Fruit fly (Drosophila melanogaster) whole organism, embryonic: ENCODE results near the gene Targ1.
A peak's percentile ranks its signal among the peaks of the same experiment; 100 is the strongest.

ENCODE experiments used
- Ada2b ChIP-seq: fragments of 200-800 bp; sonication (Bioruptor generic); IDR thresholded peaks from 2 replicates; pipeline ENCODE4 v1.3.6; 2022; ENCODE audit warnings: missing biosample characterization, missing genetic modification characterization
- Adf1 ChIP-seq: fragments of 200-800 bp; sonication (Bioruptor generic); IDR thresholded peaks from 2 replicates; pipeline ENCODE4 v1.3.6; 2022; ENCODE audit warnings: missing biosample characterization, missing genetic modification characterization
- Bgb ChIP-seq: fragments of 200-800 bp; sonication (Bioruptor generic); IDR thresholded peaks from 2 replicates; pipeline ENCODE4 v1.3.6; 2022; ENCODE audit warnings: missing biosample characterization, missing genetic modification characterization; ENCODE audit not compliant: partially characterized antibody
- CG10654 ChIP-seq: fragments of 200-800 bp; sonication (Bioruptor generic); optimal IDR thresholded peaks from 2 replicates; lab custom pipeline; 2016; ENCODE audit warnings: missing biosample characterization, missing genetic modification characterization
- CG11504 ChIP-seq: fragments of 200-800 bp; sonication (Bioruptor generic); optimal IDR thresholded peaks from 3 replicates; lab custom pipeline; 2019; ENCODE audit warnings: missing biosample characterization, mild to moderate bottlenecking, missing genetic modification characterization, moderate library complexity
- CG13123 ChIP-seq: fragments of 200-800 bp; sonication (Bioruptor generic); optimal IDR thresholded peaks from 2 replicates; lab custom pipeline; 2016; ENCODE audit warnings: missing biosample characterization, missing genetic modification characterization
- CG13894 ChIP-seq: fragments of 200-800 bp; sonication (Bioruptor generic); optimal IDR thresholded peaks from 3 replicates; lab custom pipeline; 2018; ENCODE audit warnings: missing biosample characterization, mild to moderate bottlenecking, missing genetic modification characterization, moderate library complexity
- CG1602 ChIP-seq: fragments of 200-800 bp; sonication (Bioruptor generic); optimal IDR thresholded peaks from 3 replicates; lab custom pipeline; 2016; ENCODE audit warnings: missing biosample characterization, missing genetic modification characterization
- CG16779 ChIP-seq: fragments of 200-800 bp; sonication (Bioruptor generic); IDR thresholded peaks from 2 replicates; pipeline ENCODE4 v1.3.6; 2022; ENCODE audit warnings: missing biosample characterization, missing genetic modification characterization
- CG16813 ChIP-seq: fragments of 200-800 bp; sonication (Bioruptor generic); IDR thresholded peaks from 3 replicates; pipeline ENCODE4 v1.3.6; 2022; ENCODE audit warnings: missing biosample characterization, missing genetic modification characterization; ENCODE audit not compliant: partially characterized antibody
- CG18599 ChIP-seq: fragments of 200-800 bp; sonication (Bioruptor generic); optimal IDR thresholded peaks from 3 replicates; lab custom pipeline; 2017; ENCODE audit warnings: missing biosample characterization, missing genetic modification characterization, mild to moderate bottlenecking, moderate library complexity, missing genetic modification reagents
- CG3065 ChIP-seq: fragments of 200-800 bp; sonication (Bioruptor generic); optimal IDR thresholded peaks from 2 replicates; lab custom pipeline; 2016; ENCODE audit warnings: missing biosample characterization, missing genetic modification characterization
- CG3407 ChIP-seq: fragments of 200-800 bp; sonication (Bioruptor generic); optimal IDR thresholded peaks from 2 replicates; lab custom pipeline; 2018; ENCODE audit warnings: missing biosample characterization, mild to moderate bottlenecking, missing genetic modification characterization
- CG4328 ChIP-seq: fragments of 200-800 bp; sonication (Bioruptor generic); optimal IDR thresholded peaks from 3 replicates; lab custom pipeline; 2017; ENCODE audit warnings: missing biosample characterization, missing genetic modification reagents, missing genetic modification characterization
- CG4820 ChIP-seq: fragments of 200-800 bp; sonication (Bioruptor generic); optimal IDR thresholded peaks from 3 replicates; lab custom pipeline; 2016; ENCODE audit warnings: missing biosample characterization, missing genetic modification characterization
- CG5180 ChIP-seq: fragments of 200-800 bp; sonication (Bioruptor generic); optimal IDR thresholded peaks from 3 replicates; lab custom pipeline; 2017; ENCODE audit warnings: missing biosample characterization, missing genetic modification characterization, mild to moderate bottlenecking, moderate library complexity, missing genetic modification reagents
- CG6813 ChIP-seq: fragments of 200-800 bp; sonication (Bioruptor generic); optimal IDR thresholded peaks from 2 replicates; lab custom pipeline; 2017; ENCODE audit warnings: missing biosample characterization, missing genetic modification characterization, mild to moderate bottlenecking, moderate library complexity, missing genetic modification reagents
- CG6854 ChIP-seq: fragments of 200-800 bp; sonication (Bioruptor generic); optimal IDR thresholded peaks from 3 replicates; lab custom pipeline; 2017; ENCODE audit warnings: missing biosample characterization, mild to moderate bottlenecking, missing genetic modification characterization
- CG9817 ChIP-seq: fragments of 200-800 bp; sonication (Bioruptor generic); optimal IDR thresholded peaks from 2 replicates; lab custom pipeline; 2018; ENCODE audit warnings: missing biosample characterization, mild to moderate bottlenecking, missing genetic modification characterization, moderate library complexity
- CHES-1-like ChIP-seq: fragments of 200-800 bp; sonication (Bioruptor generic); optimal IDR thresholded peaks from 2 replicates; lab custom pipeline; 2016; ENCODE audit warnings: missing biosample characterization, missing genetic modification characterization
- CoRest ChIP-seq: fragments of 200-800 bp; sonication (Bioruptor generic); optimal IDR thresholded peaks from 3 replicates; lab custom pipeline; 2018; ENCODE audit warnings: missing biosample characterization, mild to moderate bottlenecking, missing genetic modification characterization, moderate library complexity
- Dbx ChIP-seq: fragments of 200-800 bp; sonication (Bioruptor generic); IDR thresholded peaks from 3 replicates; pipeline ENCODE4 v1.3.6; 2022; ENCODE audit warnings: missing biosample characterization, missing genetic modification characterization
- E2f2 ChIP-seq: fragments of 200-800 bp; sonication (Bioruptor generic); IDR thresholded peaks from 2 replicates; pipeline ENCODE4 v1.3.6; 2022; ENCODE audit warnings: missing biosample characterization, missing genetic modification characterization
- Fer1 ChIP-seq: fragments of 200-800 bp; sonication (Bioruptor generic); optimal IDR thresholded peaks from 2 replicates; lab custom pipeline; 2017; ENCODE audit warnings: missing biosample characterization, mild to moderate bottlenecking, missing genetic modification characterization
- Hmr ChIP-seq: fragments of 200-800 bp; sonication (Bioruptor generic); optimal IDR thresholded peaks from 3 replicates; lab custom pipeline; 2017; ENCODE audit warnings: mild to moderate bottlenecking, missing biosample characterization, missing genetic modification reagents, missing genetic modification characterization
- Jarid2 ChIP-seq: fragments of 200-800 bp; sonication (Bioruptor generic); optimal IDR thresholded peaks from 3 replicates; lab custom pipeline; 2017; ENCODE audit warnings: mild to moderate bottlenecking, missing biosample characterization, missing genetic modification reagents, missing genetic modification characterization
- MESR4 ChIP-seq: fragments of 200-800 bp; sonication (Bioruptor generic); optimal IDR thresholded peaks from 2 replicates; lab custom pipeline; 2018; ENCODE audit warnings: missing biosample characterization, mild to moderate bottlenecking, missing genetic modification characterization, moderate library complexity
- Mad ChIP-seq: fragments of 200-800 bp; sonication (Bioruptor generic); optimal IDR thresholded peaks from 2 replicates; lab custom pipeline; 2016; ENCODE audit warnings: missing biosample characterization, missing genetic modification characterization
- Mes4 ChIP-seq: fragments of 200-800 bp; sonication (Bioruptor generic); optimal IDR thresholded peaks from 2 replicates; lab custom pipeline; 2016; ENCODE audit warnings: missing biosample characterization, missing genetic modification characterization
- Myb ChIP-seq: fragments of 200-800 bp; sonication (Bioruptor generic); optimal IDR thresholded peaks from 2 replicates; lab custom pipeline; 2016; ENCODE audit warnings: missing biosample characterization, missing genetic modification characterization
- Nf-YC ChIP-seq: fragments of 200-800 bp; optimal IDR thresholded peaks from 3 replicates; lab custom pipeline; 2019; ENCODE audit warnings: missing biosample characterization, mild to moderate bottlenecking, missing genetic modification characterization, moderate library complexity
- Taf1 ChIP-seq: fragments of 200-800 bp; sonication (Bioruptor generic); IDR thresholded peaks from 2 replicates; pipeline ENCODE4 v1.3.6; 2022; ENCODE audit warnings: missing biosample characterization, missing genetic modification characterization
- bowl ChIP-seq: fragments of 200-800 bp; sonication (Bioruptor generic); IDR thresholded peaks from 2 replicates; pipeline ENCODE4 v1.3.6; 2022; ENCODE audit warnings: missing biosample characterization, missing genetic modification characterization
- cas ChIP-seq: fragments of 200-800 bp; sonication (Bioruptor generic); IDR thresholded peaks from 2 replicates; pipeline ENCODE4 v1.3.6; 2022; ENCODE audit warnings: missing biosample characterization, missing genetic modification characterization
- caup ChIP-seq: fragments of 200-800 bp; sonication (Bioruptor generic); optimal IDR thresholded peaks from 3 replicates; lab custom pipeline; 2017; ENCODE audit warnings: missing biosample characterization, mild to moderate bottlenecking, missing genetic modification characterization, moderate library complexity; ENCODE audit not compliant: severe bottlenecking
- chinmo ChIP-seq: fragments of 200-800 bp; sonication (Bioruptor generic); IDR thresholded peaks from 4 replicates; pipeline ENCODE4 v1.3.6; 2022; ENCODE audit warnings: missing biosample characterization, missing genetic modification characterization; ENCODE audit not compliant: partially characterized antibody
- jing ChIP-seq: fragments of 200-800 bp; sonication (Bioruptor generic); optimal IDR thresholded peaks from 2 replicates; lab custom pipeline; 2018; ENCODE audit warnings: missing biosample characterization, mild to moderate bottlenecking, missing genetic modification characterization
- nerfin-1 ChIP-seq: fragments of 200-800 bp; sonication (Bioruptor generic); optimal IDR thresholded peaks from 3 replicates; lab custom pipeline; 2019; ENCODE audit warnings: missing biosample characterization, mild to moderate bottlenecking, missing genetic modification characterization, moderate library complexity
- oc ChIP-seq: fragments of 200-800 bp; sonication (Bioruptor generic); optimal IDR thresholded peaks from 2 replicates; lab custom pipeline; 2018; ENCODE audit warnings: missing biosample characterization, mild to moderate bottlenecking, missing genetic modification characterization, moderate library complexity
- p53 ChIP-seq: fragments of 200-800 bp; sonication (Bioruptor generic); optimal IDR thresholded peaks from 2 replicates; lab custom pipeline; 2016; ENCODE audit warnings: missing biosample characterization, missing genetic modification characterization
- row ChIP-seq: fragments of 200-800 bp; sonication (Bioruptor generic); IDR thresholded peaks from 3 replicates; pipeline ENCODE4 v1.3.6; 2022; ENCODE audit warnings: missing biosample characterization, missing genetic modification characterization
- schlank ChIP-seq: fragments of 200-800 bp; sonication (Bioruptor generic); optimal IDR thresholded peaks from 2 replicates; lab custom pipeline; 2018; ENCODE audit warnings: missing biosample characterization, mild to moderate bottlenecking, missing genetic modification characterization
- scrt ChIP-seq: fragments of 200-800 bp; sonication (Bioruptor generic); optimal IDR thresholded peaks from 2 replicates; lab custom pipeline; 2018; ENCODE audit warnings: missing biosample characterization, mild to moderate bottlenecking, missing genetic modification characterization, moderate library complexity
- seq ChIP-seq: fragments of 200-800 bp; sonication (Bioruptor generic); IDR thresholded peaks from 2 replicates; pipeline ENCODE4 v1.3.6; 2022; ENCODE audit warnings: missing biosample characterization, missing genetic modification characterization
- slbo ChIP-seq: fragments of 200-800 bp; sonication (Bioruptor generic); IDR thresholded peaks from 2 replicates; pipeline ENCODE4 v1.3.6; 2022; ENCODE audit warnings: missing biosample characterization, missing genetic modification characterization
- sob ChIP-seq: fragments of 200-800 bp; sonication (Bioruptor generic); IDR thresholded peaks from 2 replicates; pipeline ENCODE4 v1.3.6; 2022; ENCODE audit warnings: missing biosample characterization, missing genetic modification characterization
- sr ChIP-seq: fragments of 200-800 bp; sonication (Bioruptor generic); IDR thresholded peaks from 3 replicates; pipeline ENCODE4 v1.3.6; 2022; ENCODE audit warnings: missing biosample characterization, missing genetic modification characterization
- unc-4 ChIP-seq: fragments of 200-800 bp; sonication (Bioruptor generic); IDR thresholded peaks from 2 replicates; pipeline ENCODE4 v1.3.6; 2022; ENCODE audit warnings: missing biosample characterization, missing genetic modification characterization; ENCODE audit not compliant: partially characterized antibody

Gene Targ1

dm6 chr3L:21216697-21217291, 14.1 kb upstream of the Targ1 start, which contains the start of the genes Trmt112 and Ilk (continued):
- TF ChIP-seq CG13894 (tag; lab: Kevin White, UChicago), result no peak
- no peak for TF ChIP-seq sr (GFP tag; lab: Robert Waterston, UW)
- TF ChIP-seq Mes4, result no peak
- TF ChIP-seq bowl (GFP tag; lab: Robert Waterston, UW), result no peak
- TF ChIP-seq CG3065 (GFP tag; lab: Kevin White, UChicago), result no peak
- TF ChIP-seq CG3407, result no peak
- TF ChIP-seq sob (GFP tag; lab: Robert Waterston, UW), result peak; percentile 35; the same call in 1 of the 2 replicates
- peak; percentile 84 for TF ChIP-seq CG16813
- no peak for TF ChIP-seq oc (tag; lab: Kevin White, UChicago)
- TF ChIP-seq cas, result no peak
- TF ChIP-seq schlank (tag; lab: Kevin White, UChicago), result no peak
- peak; percentile 9 for TF ChIP-seq CoRest
- TF ChIP-seq CG6854 (GFP tag; lab: Kevin White, UChicago), result no peak
- peak; percentile 15 for TF ChIP-seq p53 (GFP tag; lab: Kevin White, UChicago)
- TF ChIP-seq, all 482 proteins: peak for 110

dm6 chr3L:21209921-21210532, 7.3 kb upstream of the Targ1 start, which contains the start of the genes CG10510 and CG10508:
Gene CG10510, minus strand, starts transcription at chr3L:21210084.
Gene CG10508, plus strand, starts transcription at chr3L:21210215.
- TF ChIP-seq Myb (peak; percentile 41), CG4328 (GFP tag; lab: Kevin White, UChicago) (no peak), caup (GFP tag; lab: Kevin White, UChicago) (peak; percentile 21), CG6813 (GFP tag; lab: Kevin White, UChicago) (no peak), slbo (GFP tag; lab: Robert Waterston, UW) (peak; percentile 9; the same call in 1 of the 2 replicates), E2f2 (GFP tag; lab: Robert Waterston, UW) (peak; percentile 83), jing (GFP tag; lab: Kevin White, UChicago) (no peak), row (GFP tag; lab: Robert Waterston, UW) (no peak), CG5180 (GFP tag; lab: Kevin White, UChicago) (peak; percentile 34), Taf1 (GFP tag; lab: Robert Waterston, UW) (no peak), Nf-YC (tag; lab: Kevin White, UChicago) (peak; percentile 22), unc-4 (peak; percentile 44; the same call in 1 of the 2 replicates), Fer1 (GFP tag; lab: Kevin White, UChicago) (peak; percentile 34), CG10654 (GFP tag; lab: Kevin White, UChicago) (no peak), Ada2b (GFP tag; lab: Robert Waterston, UW) (no peak), CG4820 (GFP tag; lab: Kevin White, UChicago) (no peak), CG11504 (tag; lab: Kevin White, UChicago) (peak; percentile 30), CG9817 (tag; lab: Kevin White, UChicago) (no peak), chinmo (GFP tag; lab: Robert Waterston, UW) (0 out of 4 replicates have a peak, but pooled peaks have one; percentile 5), Jarid2 (GFP tag; lab: Kevin White, UChicago) (peak; percentile 55), CG13123 (GFP tag; lab: Kevin White, UChicago) (no peak), Adf1 (GFP tag; lab: Robert Waterston, UW) (peak; percentile 29; the same call in 1 of the 2 replicates), Hmr (GFP tag; lab: Kevin White, UChicago) (peak; percentile 33), nerfin-1 (tag; lab: Kevin White, UChicago) (peak; percentile 95), scrt (peak; percentile 37), MESR4 (no peak), Bgb (GFP tag; lab: Robert Waterston, UW) (peak; percentile 30; the same call in 1 of the 2 replicates), CG18599 (GFP tag; lab: Kevin White, UChicago) (peak; percentile 48), Mad (no peak), Dbx (GFP tag; lab: Robert Waterston, UW) (peak; percentile 7; the same call in 1 of the 3 replicates), CG1602 (no peak), seq (GFP tag; lab: Robert Waterston, UW) (peak; percentile 36; the same call in 1 of the 2 replicates), CHES-1-like (GFP tag; lab: Kevin White, UChicago) (no peak), CG16779 (GFP tag; lab: Robert Waterston, UW) (peak; percentile 89)
